Worm (Caenorhabditis elegans) whole organism, L4 larva: ENCODE results near the gene srx-119.
A peak's percentile ranks its signal among the peaks of the same experiment; 100 is the strongest.

Experiments used
- F10B5.3 ChIP-seq: sonication (generic microtip); optimal IDR thresholded peaks from 2 replicates; lab custom pipeline; 2016; ENCODE audit warnings: mild to moderate bottlenecking, missing genetic modification characterization, missing compliant biosample characterization
- F26F4.8 ChIP-seq: fragments of 200-800 bp; sonication (Bioruptor generic); conservative IDR thresholded peaks from 2 replicates; pipeline ENCODE4 v1.3.6; 2022; ENCODE audit warnings: missing genetic modification characterization, missing compliant biosample characterization
- F49E8.2 ChIP-seq: sonication (generic microtip); optimal IDR thresholded peaks from 2 replicates; lab custom pipeline; 2016; ENCODE audit warnings: missing compliant biosample characterization, mild to moderate bottlenecking, missing genetic modification characterization, borderline replicate concordance
- T26A8.4 ChIP-seq: fragments of 200-800 bp; sonication (Bioruptor generic); IDR thresholded peaks from 2 replicates; pipeline ENCODE4 v1.3.6; 2022; ENCODE audit warnings: missing genetic modification characterization, missing compliant biosample characterization
- Y48G9A.11 ChIP-seq: fragments of 200-800 bp; sonication (Bioruptor generic); IDR thresholded peaks from 2 replicates; pipeline ENCODE4 v1.3.6; 2022; ENCODE audit warnings: missing genetic modification reagents, missing genetic modification characterization, missing compliant biosample characterization
- Y5F2A.4 ChIP-seq: fragments of 200-800 bp; sonication (Bioruptor generic); optimal IDR thresholded peaks from 2 replicates; lab custom pipeline; 2018; ENCODE audit warnings: mild to moderate bottlenecking, missing genetic modification characterization, missing compliant biosample characterization
- ZK337.2 ChIP-seq: fragments of 200-800 bp; sonication (Bioruptor generic); IDR thresholded peaks from 2 replicates; pipeline ENCODE4 v1.3.6; 2022; ENCODE audit warnings: missing genetic modification reagents, missing genetic modification characterization, missing compliant biosample characterization
- arid-1 ChIP-seq: fragments of 200-800 bp; sonication (Bioruptor generic); conservative IDR thresholded peaks from 2 replicates; pipeline ENCODE4 v1.3.6; 2022; ENCODE audit warnings: missing genetic modification reagents, missing genetic modification characterization, missing compliant biosample characterization
- ceh-44 ChIP-seq: fragments of 200-800 bp; sonication (Bioruptor generic); IDR thresholded peaks from 2 replicates; pipeline ENCODE4 v1.3.6; 2022; ENCODE audit warnings: missing genetic modification reagents, missing genetic modification characterization, missing compliant biosample characterization
- ctbp-1 ChIP-seq: fragments of 200-800 bp; sonication (Bioruptor generic); IDR thresholded peaks from 2 replicates; pipeline ENCODE4 v1.3.6; 2022; ENCODE audit warnings: missing genetic modification reagents, missing genetic modification characterization, missing compliant biosample characterization
- daf-16 ChIP-seq, 3 experiments: sonication (generic microtip); optimal IDR thresholded peaks; 2 replicates each; lab custom pipeline; 2016 to 2017; ENCODE audit warnings: missing genetic modification characterization in 3 of 3, missing genetic modification reagents in 3 of 3, mild to moderate bottlenecking in 2 of 3, missing compliant biosample characterization in 2 of 3, missing biosample characterization in 1 of 3, moderate library complexity in 1 of 3
- daf-19 ChIP-seq: fragments of 200-800 bp; sonication (Bioruptor generic); conservative IDR thresholded peaks from 2 replicates; pipeline ENCODE4 v1.3.6; 2022; ENCODE audit warnings: missing genetic modification characterization, missing compliant biosample characterization
- dmd-6 ChIP-seq: fragments of 200-800 bp; sonication (Bioruptor generic); IDR thresholded peaks from 2 replicates; pipeline ENCODE4 v1.3.6; 2022; ENCODE audit warnings: missing genetic modification reagents, missing genetic modification characterization, missing compliant biosample characterization
- dmd-8 ChIP-seq: fragments of 200-800 bp; sonication (Bioruptor generic); IDR thresholded peaks from 2 replicates; pipeline ENCODE4 v1.3.6; 2022; ENCODE audit warnings: missing genetic modification characterization, missing compliant biosample characterization
- duxl-1 ChIP-seq: sonication (generic microtip); optimal IDR thresholded peaks from 2 replicates; lab custom pipeline; 2016; ENCODE audit warnings: mild to moderate bottlenecking, missing genetic modification characterization, moderate library complexity, missing compliant biosample characterization; ENCODE audit not compliant: poor library complexity
- dve-1 ChIP-seq: sonication (generic microtip); optimal IDR thresholded peaks from 2 replicates; lab custom pipeline; 2017; ENCODE audit warnings: antibody characterized with exemption, mild to moderate bottlenecking, missing genetic modification characterization, missing compliant biosample characterization; ENCODE audit not compliant: insufficient read depth
- egl-43 ChIP-seq: fragments of 200-800 bp; sonication (Bioruptor generic); IDR thresholded peaks from 2 replicates; pipeline ENCODE4 v1.3.6; 2022; ENCODE audit warnings: missing genetic modification reagents, missing genetic modification characterization, missing compliant biosample characterization
- hif-1 ChIP-seq, 2 experiments: sonication (generic microtip); optimal IDR thresholded peaks; 2 replicates each; lab custom pipeline; 2016 to 2017; ENCODE audit warnings: missing compliant biosample characterization in 2 of 2, missing genetic modification characterization in 2 of 2, missing genetic modification reagents in 2 of 2, missing genotype in 2 of 2, mild to moderate bottlenecking in 1 of 2
- hlh-11 ChIP-seq: fragments of 200-800 bp; sonication (Bioruptor generic); optimal IDR thresholded peaks from 2 replicates; lab custom pipeline; 2018; ENCODE audit warnings: mild to moderate bottlenecking, missing genetic modification characterization, missing compliant biosample characterization
- hlh-30 ChIP-seq: sonication (generic microtip); optimal IDR thresholded peaks from 2 replicates; lab custom pipeline; 2017; ENCODE audit warnings: antibody characterized with exemption, mild to moderate bottlenecking, missing genetic modification characterization, missing compliant biosample characterization; ENCODE audit not compliant: insufficient read depth
- hmg-1.1 ChIP-seq: fragments of 200-800 bp; sonication (Bioruptor generic); IDR thresholded peaks from 2 replicates; pipeline ENCODE4 v1.3.6; 2022; ENCODE audit warnings: missing genetic modification reagents, missing genetic modification characterization, missing compliant biosample characterization
- lim-7 ChIP-seq: fragments of 200-800 bp; sonication (Bioruptor generic); IDR thresholded peaks from 2 replicates; pipeline ENCODE4 v1.3.6; 2022; ENCODE audit warnings: missing genetic modification characterization, missing compliant biosample characterization
- lin-13 ChIP-seq: fragments of 150-350 bp; optimal IDR thresholded peaks from 2 replicates; lab custom pipeline; 2014; ENCODE audit warnings: missing biosample characterization, missing genetic modification reagents, missing genetic modification characterization
- lin-38 ChIP-seq: fragments of 200-800 bp; sonication (Bioruptor generic); IDR thresholded peaks from 2 replicates; pipeline ENCODE4 v1.3.6; 2022; ENCODE audit warnings: missing genetic modification reagents, missing genetic modification characterization, missing compliant biosample characterization
- madf-5 ChIP-seq, 2 experiments: fragments of 200-800 bp; sonication (Bioruptor generic); IDR thresholded peaks; 2 replicates each; pipeline ENCODE4 v1.3.6; 2022; ENCODE audit warnings: missing compliant biosample characterization in 2 of 2, missing genetic modification characterization in 2 of 2
- madf-9 ChIP-seq: fragments of 200-800 bp; sonication (Bioruptor generic); conservative IDR thresholded peaks from 2 replicates; pipeline ENCODE4 v1.3.6; 2022; ENCODE audit warnings: missing genetic modification reagents, missing genetic modification characterization, missing compliant biosample characterization
- mdt-29 ChIP-seq: fragments of 200-800 bp; sonication (Bioruptor generic); IDR thresholded peaks from 2 replicates; pipeline ENCODE4 v1.3.6; 2022; ENCODE audit warnings: missing genetic modification reagents, missing genetic modification characterization, missing compliant biosample characterization
- mes-2 ChIP-seq: sonication (generic microtip); optimal IDR thresholded peaks from 2 replicates; lab custom pipeline; 2016; ENCODE audit warnings: missing genotype, mild to moderate bottlenecking, missing genetic modification characterization, missing compliant biosample characterization; ENCODE audit not compliant: poor library complexity, severe bottlenecking
- mxl-2 ChIP-seq: fragments of 200-800 bp; sonication (Bioruptor generic); conservative IDR thresholded peaks from 2 replicates; pipeline ENCODE4 v1.3.6; 2022; ENCODE audit warnings: missing genetic modification reagents, missing genetic modification characterization, missing compliant biosample characterization
- nhr-102 ChIP-seq: sonication (generic microtip); optimal IDR thresholded peaks from 2 replicates; lab custom pipeline; 2016; ENCODE audit warnings: mild to moderate bottlenecking, missing genetic modification characterization, moderate library complexity, missing compliant biosample characterization
- nhr-28 ChIP-seq: fragments of 150-350 bp; optimal IDR thresholded peaks from 2 replicates; lab custom pipeline; 2014; ENCODE audit warnings: missing biosample characterization, missing genetic modification characterization
- nhr-48 ChIP-seq: sonication (generic microtip); optimal IDR thresholded peaks from 2 replicates; lab custom pipeline; 2016; ENCODE audit warnings: mild to moderate bottlenecking, missing genetic modification characterization, missing compliant biosample characterization
- nhr-77 ChIP-seq: fragments of 150-350 bp; optimal IDR thresholded peaks from 2 replicates; lab custom pipeline; 2014; ENCODE audit warnings: missing biosample characterization, missing genetic modification characterization
- php-3 ChIP-seq: fragments of 200-800 bp; sonication (Bioruptor generic); IDR thresholded peaks from 2 replicates; pipeline ENCODE4 v1.3.6; 2022; ENCODE audit warnings: missing genetic modification reagents, missing genetic modification characterization, missing compliant biosample characterization
- pqm-1 ChIP-seq: sonication (generic microtip); optimal IDR thresholded peaks from 2 replicates; lab custom pipeline; 2017; ENCODE audit warnings: missing biosample characterization, missing genetic modification characterization
- rbr-2 ChIP-seq: sonication (generic microtip); optimal IDR thresholded peaks from 2 replicates; lab custom pipeline; 2016; ENCODE audit warnings: missing genotype, missing genetic modification characterization, missing compliant biosample characterization
- set-16 ChIP-seq: fragments of 200-800 bp; sonication (Bioruptor generic); IDR thresholded peaks from 2 replicates; pipeline ENCODE4 v1.3.6; 2022; ENCODE audit warnings: missing genetic modification reagents, missing genetic modification characterization, missing compliant biosample characterization
- snpc-1.2 ChIP-seq: fragments of 200-800 bp; sonication (Bioruptor generic); IDR thresholded peaks from 2 replicates; pipeline ENCODE4 v1.3.6; 2022; ENCODE audit warnings: missing genetic modification reagents, missing genetic modification characterization, missing compliant biosample characterization
- spr-1 ChIP-seq: sonication (generic microtip); optimal IDR thresholded peaks from 2 replicates; lab custom pipeline; 2016; ENCODE audit warnings: mild to moderate bottlenecking, missing genetic modification characterization, missing compliant biosample characterization
- spr-3 ChIP-seq: fragments of 200-800 bp; sonication (Bioruptor generic); optimal IDR thresholded peaks from 2 replicates; lab custom pipeline; 2018; ENCODE audit warnings: mild to moderate bottlenecking, missing genetic modification characterization, missing compliant biosample characterization
- tra-1 ChIP-seq: fragments of 200-800 bp; sonication (Bioruptor generic); IDR thresholded peaks from 2 replicates; pipeline ENCODE4 v1.3.6; 2022; ENCODE audit warnings: missing genetic modification reagents, missing genetic modification characterization, missing compliant biosample characterization
- unc-130 ChIP-seq: sonication (generic microtip); optimal IDR thresholded peaks from 2 replicates; lab custom pipeline; 2016; ENCODE audit warnings: missing genetic modification reagents, missing genetic modification characterization, missing compliant biosample characterization
- vab-7 ChIP-seq: fragments of 200-800 bp; sonication (Bioruptor generic); IDR thresholded peaks from 2 replicates; pipeline ENCODE4 v1.3.6; 2022; ENCODE audit warnings: missing genetic modification reagents, missing genetic modification characterization, missing compliant biosample characterization
- zfp-2 ChIP-seq: sonication (generic microtip); optimal IDR thresholded peaks from 2 replicates; lab custom pipeline; 2016; ENCODE audit warnings: mild to moderate bottlenecking, missing genetic modification characterization, missing compliant biosample characterization
- zfp-3 ChIP-seq: fragments of 200-800 bp; sonication (Bioruptor generic); conservative IDR thresholded peaks from 2 replicates; pipeline ENCODE4 v1.3.6; 2022; ENCODE audit warnings: missing genetic modification reagents, missing genetic modification characterization, missing compliant biosample characterization
- zip-2 ChIP-seq: fragments of 150-350 bp; optimal IDR thresholded peaks from 2 replicates; lab custom pipeline; 2014; ENCODE audit warnings: missing biosample characterization, missing genetic modification characterization

srx-119 gene

DNA sequence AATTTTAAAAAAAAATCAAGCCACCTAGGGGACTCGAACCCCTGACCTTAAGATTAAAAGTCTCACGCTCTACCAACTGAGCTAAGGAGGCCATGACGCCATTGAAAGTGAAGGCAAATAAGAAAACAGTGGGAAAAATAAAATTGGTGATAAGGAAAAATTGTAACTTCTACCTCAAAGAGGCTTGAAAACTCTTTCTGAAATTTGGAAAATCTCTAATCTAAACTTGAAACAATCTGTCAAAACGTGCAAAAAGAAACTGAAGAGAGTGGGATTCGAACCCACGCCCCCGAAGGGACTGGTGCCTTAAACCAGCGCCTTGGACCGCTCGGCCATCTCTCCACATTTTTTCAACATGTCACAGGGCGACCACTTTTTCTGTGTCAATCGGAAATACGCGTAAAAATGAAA, 13.6 kb downstream of the srx-119 start:
- TF ChIP-seq nhr-48 (peak; percentile 32), duxl-1 (peak; percentile 65), set-16 (GFP tag; lab: Robert Waterston, UW) (peak; percentile 15; the same call in 1 of the 2 replicates), lim-7 (peak; percentile 85), F26F4.8 (0 out of 2 replicates have a peak, but pooled peaks have one; percentile 8), mes-2 (peak; percentile 42), vab-7 (GFP tag; lab: Robert Waterston, UW) (peak; percentile 76), ceh-44 (peak; percentile 73; the same call in 1 of the 2 replicates), dmd-6 (GFP tag; lab: Robert Waterston, UW) (peak; percentile 47), zip-2 (peak; percentile 47), pqm-1 (tag; lab: Kevin White, UChicago) (peak; percentile 11), rbr-2 (tag; lab: Kevin White, UChicago) (peak; percentile 27), daf-19 (GFP tag; lab: Robert Waterston, UW) (peak; percentile 84), mdt-29 (GFP tag; lab: Robert Waterston, UW) (0 out of 2 replicates have a peak, but pooled peaks have one; percentile 19), F49E8.2 (tag; lab: Kevin White, UChicago) (peak; percentile 51), dmd-8 (GFP tag; lab: Robert Waterston, UW) (0 out of 2 replicates have a peak, but pooled peaks have one; percentile 62), madf-9 (GFP tag; lab: Robert Waterston, UW) (0 out of 2 replicates have a peak, but pooled peaks have one; percentile 12), zfp-2 (tag; lab: Kevin White, UChicago) (peak; percentile 23), lin-38 (peak; percentile 79), daf-16 (GFP tag; optimal IDR thresholded peaks at IDR 0.05; lab: Kevin White, UChicago) (peak in 1 of 2 experiments; percentile 84), daf-16 (tag; optimal IDR thresholded peaks at IDR 0.05; lab: Kevin White, UChicago) (peak; percentile 74), spr-1 (peak; percentile 49), madf-5 (GFP tag; IDR thresholded peaks at IDR 0.05; lab: Robert Waterston, UW) (peak in 1 of 2 experiments; percentile 68; a peak in 1 of 4 replicates), nhr-102 (tag; lab: Kevin White, UChicago) (peak; percentile 72), mxl-2 (GFP tag; lab: Robert Waterston, UW) (0 out of 2 replicates have a peak, but pooled peaks have one; percentile 27), nhr-28 (peak; percentile 12), ctbp-1 (GFP tag; lab: Robert Waterston, UW) (peak; percentile 73), hlh-11 (tag; lab: Kevin White, UChicago) (peak; percentile 15), Y48G9A.11 (GFP tag; lab: Robert Waterston, UW) (peak; percentile 72; the same call in 1 of the 2 replicates), spr-3 (GFP tag; lab: Kevin White, UChicago) (peak; percentile 47), Y5F2A.4 (GFP tag; lab: Kevin White, UChicago) (peak; percentile 66), dve-1 (tag; lab: Kevin White, UChicago) (peak; percentile 74), hlh-30 (peak; percentile 35), zfp-3 (peak; percentile 80), T26A8.4 (GFP tag; lab: Robert Waterston, UW) (peak; percentile 77), unc-130 (GFP tag; lab: Kevin White, UChicago) (peak; percentile 62), ZK337.2 (GFP tag; lab: Robert Waterston, UW) (0 out of 2 replicates have a peak, but pooled peaks have one; percentile 52), arid-1 (0 out of 2 replicates have a peak, but pooled peaks have one; percentile 17), tra-1 (GFP tag; lab: Robert Waterston, UW) (0 out of 2 replicates have a peak, but pooled peaks have one; percentile 47), hmg-1.1 (GFP tag; lab: Robert Waterston, UW) (peak; percentile 55), php-3 (peak; percentile 64; the same call in 1 of the 2 replicates), egl-43 (GFP tag; lab: Robert Waterston, UW) (peak; percentile 70; the same call in 1 of the 2 replicates), lin-13 (GFP tag; lab: Kevin White, UChicago) (peak; percentile 34), snpc-1.2 (peak; percentile 66; the same call in 1 of the 2 replicates), nhr-77 (tag; lab: Kevin White, UChicago) (peak; percentile 35), F10B5.3 (peak; percentile 10), hif-1 (tag; optimal IDR thresholded peaks at IDR 0.05; lab: Kevin White, UChicago) (peak in 1 of 2 experiments; percentile 39)
- TF ChIP-seq, all 104 proteins: peak for 46; not testable (repeated sequence) for 58
